Worm (Caenorhabditis elegans): ENCODE results near the gene F56D5.3.

Gene F56D5.3

ce11 chrIV:9427959-9428358, 30.6 kb downstream of the F56D5.3 start, which contains the start of gene F59B8.1:
Gene F59B8.1, plus strand, starts transcription at chrIV:9428259.
- TF ChIP-seq mdl-1 (tag; optimal IDR thresholded peaks at IDR 0.05) (no peak), hmg-1.1 (GFP tag; IDR thresholded peaks at IDR 0.05) (no peak), F37D6.2 (tag; optimal IDR thresholded peaks at IDR 0.05) (no peak), nhr-111 (GFP tag; optimal IDR thresholded peaks at IDR 0.05) (no peak), nhr-25 (tag; optimal IDR thresholded peaks at IDR 0.05; ENCODE audit: borderline replicate concordance, insufficient read depth) (no peak), daf-19 (GFP tag; conservative IDR thresholded peaks at IDR 0.05) (no peak), daf-16 (GFP tag; optimal IDR thresholded peaks at IDR 0.05) (no peak), daf-16 (tag; optimal IDR thresholded peaks at IDR 0.05) (no peak), nhr-77 (tag; optimal IDR thresholded peaks at IDR 0.05) (no peak), lin-1 (GFP tag; IDR thresholded peaks at IDR 0.05) (no peak), ceh-28 (tag; optimal IDR thresholded peaks at IDR 0.05) (no peak), F10B5.3 (tag; optimal IDR thresholded peaks at IDR 0.05) (no peak), daf-12 (tag; optimal IDR thresholded peaks at IDR 0.05) (no peak), spr-1 (tag; optimal IDR thresholded peaks at IDR 0.05) (no peak), nhr-10 (tag; optimal IDR thresholded peaks at IDR 0.05) (no peak), attf-4 (tag; optimal IDR thresholded peaks at IDR 0.05) (no peak), tra-1 (GFP tag; IDR thresholded peaks at IDR 0.05) (no peak)

DNA sequence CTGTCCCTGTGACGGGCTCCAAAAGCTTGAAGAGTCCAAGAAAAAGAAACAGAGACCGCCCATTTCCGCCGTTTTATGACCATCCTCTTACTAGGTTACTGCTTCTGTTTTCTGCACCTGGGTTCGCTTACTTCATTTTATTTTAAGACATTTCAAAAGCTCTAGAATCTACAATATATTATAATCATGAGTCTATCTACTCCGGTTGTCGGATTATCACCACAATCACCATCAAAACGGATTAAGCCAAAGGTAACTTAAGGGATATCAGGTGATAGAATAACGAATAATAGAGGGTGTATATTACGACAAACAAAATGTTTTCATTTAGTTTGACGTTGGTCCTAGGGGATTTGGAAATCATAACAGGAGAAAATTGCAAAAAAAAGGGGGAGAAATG, 34.9 kb downstream of the F56D5.3 start:
- no peak for TF ChIP-seq nhr-111 (GFP tag; optimal IDR thresholded peaks at IDR 0.05)
- no peak for TF ChIP-seq jun-1 (tag; optimal IDR thresholded peaks at IDR 0.05)
- no peak for TF ChIP-seq vab-7 (GFP tag; IDR thresholded peaks at IDR 0.05)
- TF ChIP-seq pha-4 (GFP tag; IDR thresholded peaks at IDR 0.05): no peak
- TF ChIP-seq pha-4 (tag; optimal IDR thresholded peaks at IDR 0.05): no peak
- TF ChIP-seq nhr-237 (tag; optimal IDR thresholded peaks at IDR 0.05): no peak
- TF ChIP-seq hlh-30 (tag; optimal IDR thresholded peaks at IDR 0.05; ENCODE audit: insufficient read depth): no peak
- no peak for TF ChIP-seq pqm-1 (tag; optimal IDR thresholded peaks at IDR 0.05)

DNA sequence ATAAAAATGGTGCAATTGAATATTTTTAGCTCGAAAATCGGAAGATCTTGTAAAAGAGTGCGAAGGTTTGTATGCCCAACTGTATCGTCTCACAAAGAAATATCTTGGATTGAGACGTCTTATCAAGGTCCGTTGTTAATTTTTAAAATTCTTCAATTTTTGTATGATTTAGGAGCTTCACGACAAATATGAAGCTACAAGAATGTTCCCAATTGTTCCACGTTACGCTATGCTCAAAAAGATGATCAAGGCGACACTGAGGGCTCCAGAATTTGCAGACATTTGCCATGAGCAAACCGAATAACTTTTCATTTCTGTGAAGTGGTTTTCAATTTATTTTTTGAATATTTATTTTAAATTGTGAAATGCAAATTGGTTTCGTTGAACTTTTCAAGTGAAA, 41.4 kb downstream of the F56D5.3 start:
- TF ChIP-seq madf-5 (GFP tag; IDR thresholded peaks at IDR 0.05) (peak in 1 of 2 experiments; percentile 23; a peak in 1 of 4 replicates), lir-3 (tag; optimal IDR thresholded peaks at IDR 0.05) (no peak), nhr-25 (tag; optimal IDR thresholded peaks at IDR 0.05; ENCODE audit: borderline replicate concordance, insufficient read depth) (peak; percentile 2), daf-16 (GFP tag; optimal IDR thresholded peaks at IDR 0.05) (no peak), daf-16 (tag; optimal IDR thresholded peaks at IDR 0.05) (peak; percentile 20), dve-1 (tag; optimal IDR thresholded peaks at IDR 0.05; ENCODE audit: insufficient read depth) (peak; percentile 74), skn-1 (tag; optimal IDR thresholded peaks at IDR 0.05) (no peak), lin-29 (GFP tag; IDR thresholded peaks at IDR 0.05) (no peak), Y5F2A.4 (GFP tag; optimal IDR thresholded peaks at IDR 0.05) (no peak), nhr-42 (GFP tag; IDR thresholded peaks at IDR 0.05) (peak; percentile 13; the same call in 1 of the 2 replicates), nhr-10 (tag; optimal IDR thresholded peaks at IDR 0.05) (peak; percentile 3), mdl-1 (tag; optimal IDR thresholded peaks at IDR 0.05) (no peak), nhr-77 (tag; optimal IDR thresholded peaks at IDR 0.05) (peak; percentile 20), snpc-1.2 (GFP tag; IDR thresholded peaks at IDR 0.05) (peak; percentile 49; the same call in 1 of the 2 replicates), spr-3 (GFP tag; optimal IDR thresholded peaks at IDR 0.05) (peak; percentile 24), gei-8 (GFP tag; optimal IDR thresholded peaks at IDR 0.05) (peak; percentile 11), lin-1 (GFP tag; IDR thresholded peaks at IDR 0.05) (0 out of 2 replicates have a peak, but pooled peaks have one; percentile 33), Y75B8A.6 (GFP tag; IDR thresholded peaks at IDR 0.05) (0 out of 2 replicates have a peak, but pooled peaks have one; percentile 43), R02D3.7 (tag; optimal IDR thresholded peaks at IDR 0.05) (no peak), ama-1 (optimal IDR thresholded peaks at IDR 0.05) (peak; percentile 82), vab-7 (GFP tag; IDR thresholded peaks at IDR 0.05) (0 out of 2 replicates have a peak, but pooled peaks have one; percentile 11), lsy-2 (tag; optimal IDR thresholded peaks at IDR 0.05) (peak in 1 of 2 experiments; percentile 48), pqm-1 (tag; optimal IDR thresholded peaks at IDR 0.05) (no peak), lin-15B (tag; optimal IDR thresholded peaks at IDR 0.05) (no peak), T26A8.4 (GFP tag; IDR thresholded peaks at IDR 0.05) (peak; percentile 79; the same call in 1 of the 2 replicates), unc-130 (GFP tag; optimal IDR thresholded peaks at IDR 0.05) (peak; percentile 5), lin-38 (GFP tag; IDR thresholded peaks at IDR 0.05) (peak; percentile 69), ctbp-1 (GFP tag; IDR thresholded peaks at IDR 0.05) (0 out of 2 replicates have a peak, but pooled peaks have one; percentile 13), mep-1 (tag; optimal IDR thresholded peaks at IDR 0.05) (peak; percentile 73), php-3 (GFP tag; IDR thresholded peaks at IDR 0.05) (0 out of 2 replicates have a peak, but pooled peaks have one; percentile 53), dmd-6 (GFP tag; IDR thresholded peaks at IDR 0.05) (peak; percentile 40), pha-4 (GFP tag; IDR thresholded peaks at IDR 0.05) (peak; percentile 74; the same call in 1 of the 2 replicates), pha-4 (tag; optimal IDR thresholded peaks at IDR 0.05) (no peak)
